Worm (Caenorhabditis elegans): ENCODE results near the gene Y38F1A.2.

- TF ChIP-seq him-1 (tag; optimal IDR thresholded peaks at IDR 0.05) (no peak), dao-5 (tag; optimal IDR thresholded peaks at IDR 0.05) (no peak), W03F9.2 (tag; optimal IDR thresholded peaks at IDR 0.05) (no peak)
These were observed 23.3 kb upstream of the Y38F1A.2 start, which contains the start of gene dct-18 for ce11 chrII:12931456-12931923.
